Worm (Caenorhabditis elegans) whole organism, early embryonic: ENCODE results near the gene Y102E9.3.

Experiments used
- F13C5.2 ChIP-seq: sonication (generic microtip); optimal IDR thresholded peaks from 2 replicates; lab custom pipeline; 2017; ENCODE audit warnings: mild to moderate bottlenecking, missing genetic modification characterization, inconsistent platforms, missing compliant biosample characterization
- ama-1 ChIP-seq: fragments of 150-350 bp; optimal IDR thresholded peaks from 2 replicates; lab custom pipeline; 2014
- ceh-36 ChIP-seq: sonication (generic microtip); optimal IDR thresholded peaks from 2 replicates; lab custom pipeline; 2016; ENCODE audit warnings: missing genetic modification characterization, inconsistent platforms, missing compliant biosample characterization
- ets-7 ChIP-seq: sonication (generic microtip); optimal IDR thresholded peaks from 2 replicates; lab custom pipeline; 2016; ENCODE audit warnings: missing genotype, missing genetic modification characterization, missing compliant biosample characterization
- flt-1 ChIP-seq: fragments of 200-800 bp; sonication (Bioruptor generic); IDR thresholded peaks from 2 replicates; pipeline ENCODE4 v1.3.6; 2022; ENCODE audit warnings: missing genetic modification characterization, missing compliant biosample characterization
- hmbx-1 ChIP-seq: sonication (generic microtip); optimal IDR thresholded peaks from 2 replicates; lab custom pipeline; 2016; ENCODE audit warnings: mild to moderate bottlenecking, missing genetic modification characterization, missing compliant biosample characterization
- hmg-4 ChIP-seq: fragments of 200-800 bp; sonication (Bioruptor generic); optimal IDR thresholded peaks from 2 replicates; lab custom pipeline; 2018; ENCODE audit warnings: mild to moderate bottlenecking, missing genetic modification characterization, missing compliant biosample characterization
- hnd-1 ChIP-seq: sonication (generic microtip); optimal IDR thresholded peaks from 2 replicates; lab custom pipeline; 2016; ENCODE audit warnings: missing genetic modification characterization, missing compliant biosample characterization
- tra-4 ChIP-seq: sonication (generic microtip); optimal IDR thresholded peaks from 2 replicates; lab custom pipeline; 2017; ENCODE audit warnings: missing genetic modification characterization, missing compliant biosample characterization

ce11 chrIII:6690490-6690889, 43.8 kb downstream of the Y102E9.3 start:
- TF ChIP-seq hmbx-1 (tag; lab: Kevin White, UChicago) (no peak), ama-1 (no peak), flt-1 (no peak), tra-4 (tag; lab: Kevin White, UChicago) (no peak), ets-7 (no peak), F13C5.2 (tag; lab: Kevin White, UChicago) (no peak), ceh-36 (no peak), hmg-4 (GFP tag; lab: Kevin White, UChicago) (no peak), hnd-1 (tag; lab: Kevin White, UChicago) (no peak)
